Worm (Caenorhabditis elegans): ENCODE data around the gene F17H10.2.

DNA sequence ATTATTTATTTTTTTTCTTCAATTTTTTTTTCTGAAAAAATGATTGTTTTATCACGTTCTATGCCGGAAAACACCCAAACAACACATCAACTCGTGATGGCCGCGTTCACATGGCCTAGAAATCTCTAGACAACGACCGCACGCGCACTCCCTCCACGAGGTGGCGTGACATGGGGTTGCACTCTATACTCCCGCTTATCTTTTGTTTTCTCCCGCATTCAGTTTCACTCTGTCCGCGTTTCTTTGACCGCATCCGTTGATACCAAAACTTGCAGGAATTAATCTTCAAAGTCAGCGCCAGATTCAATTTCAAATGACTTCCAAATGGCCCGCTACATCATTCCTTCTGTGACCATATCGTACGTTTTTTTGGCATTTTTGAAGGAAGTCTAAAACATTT is 8.6 kb upstream of the F17H10.2 start, which contains the start of gene F17H10.1:
- TF ChIP-seq egl-27 (tag; optimal IDR thresholded peaks at IDR 0.05) = no peak
- TF ChIP-seq unc-62 (GFP tag; optimal IDR thresholded peaks at IDR 0.05) = no peak
- TF ChIP-seq nhr-237 (tag; optimal IDR thresholded peaks at IDR 0.05) = no peak
- TF ChIP-seq pqm-1 (tag; optimal IDR thresholded peaks at IDR 0.05) = no peak
- no peak for TF ChIP-seq ama-1 (optimal IDR thresholded peaks at IDR 0.05)
